Worm (Caenorhabditis elegans): ENCODE results near the gene rbd-1.

rbd-1 gene

ce11 chrIV:12684826-12685594, 39.8 kb upstream of the rbd-1 start (continued):
- no peak for TF ChIP-seq ceh-58 (GFP tag; IDR thresholded peaks at IDR 0.05)
- TF ChIP-seq gei-17 (GFP tag; optimal IDR thresholded peaks at IDR 0.05): no peak
- TF ChIP-seq lin-40 (tag; optimal IDR thresholded peaks at IDR 0.05): no peak
- TF ChIP-seq lin-35 (GFP tag; optimal IDR thresholded peaks at IDR 0.05): no peak
- no peak for TF ChIP-seq hrde-1 (tag; optimal IDR thresholded peaks at IDR 0.05; ENCODE audit: borderline replicate concordance)
- TF ChIP-seq C17E4.6 (GFP tag; IDR thresholded peaks at IDR 0.05): no peak
- TF ChIP-seq lin-26 (GFP tag; IDR thresholded peaks at IDR 0.05): no peak
- TF ChIP-seq nhr-90 (tag; optimal IDR thresholded peaks at IDR 0.05): no peak
- TF ChIP-seq ama-1 (optimal IDR thresholded peaks at IDR 0.05): no peak
- TF ChIP-seq ama-1 (GFP tag; optimal IDR thresholded peaks at IDR 0.05): no peak
- TF ChIP-seq rcor-1 (GFP tag; IDR thresholded peaks at IDR 0.05): no peak
- TF ChIP-seq chd-7 (tag; optimal IDR thresholded peaks at IDR 0.05): no peak
- no peak for TF ChIP-seq sea-2 (GFP tag; IDR thresholded peaks at IDR 0.05)
- TF ChIP-seq ztf-3 (GFP tag; optimal IDR thresholded peaks at IDR 0.05): no peak
- TF ChIP-seq lin-54 (GFP tag; optimal IDR thresholded peaks at IDR 0.05): peak; percentile 49
- no peak for TF ChIP-seq nhr-179 (tag; optimal IDR thresholded peaks at IDR 0.05)
- TF ChIP-seq D2030.7 (GFP tag; IDR thresholded peaks at IDR 0.05): peak; percentile 49; the same call in 1 of the 2 replicates
- TF ChIP-seq B0261.1 (tag; optimal IDR thresholded peaks at IDR 0.05): no peak
- TF ChIP-seq F52B5.7 (tag; optimal IDR thresholded peaks at IDR 0.05): no peak
- TF ChIP-seq Y67H2A.10 (GFP tag; conservative IDR thresholded peaks at IDR 0.05): no peak
- TF ChIP-seq ceh-27 (GFP tag; optimal IDR thresholded peaks at IDR 0.05): no peak
- TF ChIP-seq F49E8.2 (tag; optimal IDR thresholded peaks at IDR 0.05; ENCODE audit: insufficient read depth): peak; percentile 39
- TF ChIP-seq T26A5.8 (tag; optimal IDR thresholded peaks at IDR 0.05): no peak
- no peak for TF ChIP-seq mes-4 (tag; optimal IDR thresholded peaks at IDR 0.05)
- TF ChIP-seq ztf-26 (tag; optimal IDR thresholded peaks at IDR 0.05): no peak
- no peak for TF ChIP-seq ccch-3 (GFP tag; optimal IDR thresholded peaks at IDR 0.05)
- TF ChIP-seq egrh-3 (GFP tag; IDR thresholded peaks at IDR 0.05): no peak
- TF ChIP-seq hsf-1 (GFP tag; IDR thresholded peaks at IDR 0.05): no peak
- TF ChIP-seq nfya-1 (tag; optimal IDR thresholded peaks at IDR 0.05; ENCODE audit: borderline replicate concordance, insufficient read depth): no peak
- no peak for TF ChIP-seq sdz-38 (tag; optimal IDR thresholded peaks at IDR 0.05)
- peak; percentile 23; the same call in 1 of the 2 replicates for TF ChIP-seq hmg-1.2 (GFP tag; IDR thresholded peaks at IDR 0.05)
- peak; percentile 51; the same call in 1 of the 2 replicates for TF ChIP-seq madf-6 (GFP tag; IDR thresholded peaks at IDR 0.05)
- no peak for TF ChIP-seq F37B4.10 (GFP tag; IDR thresholded peaks at IDR 0.05)
- TF ChIP-seq ceh-40 (GFP tag; IDR thresholded peaks at IDR 0.05): no peak
- TF ChIP-seq zfh-2 (GFP tag; conservative IDR thresholded peaks at IDR 0.05): no peak
- TF ChIP-seq atf-7 (tag; optimal IDR thresholded peaks at IDR 0.05): no peak
- TF ChIP-seq Y95B8A.8 (GFP tag; IDR thresholded peaks at IDR 0.05): no peak
- TF ChIP-seq T07F8.4 (tag; optimal IDR thresholded peaks at IDR 0.05): no peak
- no peak for TF ChIP-seq Y56A3A.18 (GFP tag; IDR thresholded peaks at IDR 0.05)
- TF ChIP-seq mel-28 (tag; optimal IDR thresholded peaks at IDR 0.05; ENCODE audit: borderline replicate concordance): no peak
- TF ChIP-seq him-1 (tag; optimal IDR thresholded peaks at IDR 0.05): no peak
- no peak for TF ChIP-seq nhr-120 (GFP tag; IDR thresholded peaks at IDR 0.05)
- no peak for TF ChIP-seq nhr-27 (tag; optimal IDR thresholded peaks at IDR 0.05)
- TF ChIP-seq K11D2.4 (GFP tag; IDR thresholded peaks at IDR 0.05): no peak
- TF ChIP-seq lsl-1 (GFP tag; optimal IDR thresholded peaks at IDR 0.05): peak; percentile 80
- TF ChIP-seq lsy-27 (tag; optimal IDR thresholded peaks at IDR 0.05; ENCODE audit: borderline replicate concordance, insufficient read depth): no peak
- TF ChIP-seq pbrm-1 (GFP tag; IDR thresholded peaks at IDR 0.05): no peak
- TF ChIP-seq egl-18 (GFP tag; IDR thresholded peaks at IDR 0.05): no peak

Measured in whole organism, young adult.